Worm (Caenorhabditis elegans) whole organism, late embryonic: ENCODE measurements around the gene old-2.
A peak's percentile ranks its signal among the peaks of the same experiment; 100 is the strongest.

Source experiments
- C38D4.7 ChIP-seq: fragments of 200-800 bp; sonication (Bioruptor generic); optimal IDR thresholded peaks from 2 replicates; lab custom pipeline; 2018; ENCODE audit warnings: mild to moderate bottlenecking, missing genetic modification characterization, moderate library complexity, missing compliant biosample characterization
- K02D7.2 ChIP-seq: sonication (generic microtip); optimal IDR thresholded peaks from 2 replicates; lab custom pipeline; 2017; ENCODE audit warnings: mild to moderate bottlenecking, missing genetic modification characterization, missing compliant biosample characterization
- K09A11.1 ChIP-seq: sonication (generic microtip); optimal IDR thresholded peaks from 2 replicates; lab custom pipeline; 2017; ENCODE audit warnings: antibody characterized with exemption, mild to moderate bottlenecking, missing genetic modification characterization, missing compliant biosample characterization; ENCODE audit not compliant: insufficient read depth
- T23F11.4 ChIP-seq: fragments of 200-800 bp; sonication (Bioruptor generic); optimal IDR thresholded peaks from 2 replicates; lab custom pipeline; 2018; ENCODE audit warnings: mild to moderate bottlenecking, missing genetic modification characterization, missing compliant biosample characterization
- ama-1 ChIP-seq: fragments of 150-350 bp; optimal IDR thresholded peaks from 2 replicates; lab custom pipeline; 2014
- ceh-18 ChIP-seq: sonication (generic microtip); optimal IDR thresholded peaks from 2 replicates; lab custom pipeline; 2016; ENCODE audit warnings: missing genetic modification characterization, missing compliant biosample characterization
- ceh-19 ChIP-seq: fragments of 200-800 bp; sonication (Bioruptor generic); optimal IDR thresholded peaks from 2 replicates; lab custom pipeline; 2018; ENCODE audit warnings: mild to moderate bottlenecking, missing genetic modification characterization, missing compliant biosample characterization
- ceh-22 ChIP-seq: sonication (generic microtip); optimal IDR thresholded peaks from 2 replicates; lab custom pipeline; 2017; ENCODE audit warnings: missing biosample characterization, missing genetic modification characterization
- ceh-24 ChIP-seq: sonication (generic microtip); optimal IDR thresholded peaks from 2 replicates; lab custom pipeline; 2016; ENCODE audit warnings: mild to moderate bottlenecking, missing genetic modification characterization, missing compliant biosample characterization
- ceh-34 ChIP-seq: sonication (generic microtip); optimal IDR thresholded peaks from 2 replicates; lab custom pipeline; 2016; ENCODE audit warnings: mild to moderate bottlenecking, missing genetic modification characterization, missing compliant biosample characterization
- ceh-45 ChIP-seq: fragments of 200-800 bp; sonication (Bioruptor generic); IDR thresholded peaks from 2 replicates; pipeline ENCODE4 v1.3.6; 2022; ENCODE audit warnings: missing genetic modification reagents, missing genetic modification characterization, missing compliant biosample characterization
- ceh-48 ChIP-seq: sonication (generic microtip); optimal IDR thresholded peaks from 2 replicates; lab custom pipeline; 2016; ENCODE audit warnings: missing genetic modification characterization, inconsistent platforms, missing compliant biosample characterization
- ceh-9 ChIP-seq: sonication (generic microtip); optimal IDR thresholded peaks from 2 replicates; lab custom pipeline; 2016; ENCODE audit warnings: mild to moderate bottlenecking, missing genetic modification characterization, inconsistent platforms, missing compliant biosample characterization
- che-1 ChIP-seq: sonication (generic microtip); optimal IDR thresholded peaks from 2 replicates; lab custom pipeline; 2016; ENCODE audit warnings: mild to moderate bottlenecking, missing genetic modification characterization, missing compliant biosample characterization
- elt-2 ChIP-seq: sonication (generic microtip); optimal IDR thresholded peaks from 2 replicates; lab custom pipeline; 2016; ENCODE audit warnings: missing genetic modification reagents, missing genetic modification characterization, missing compliant biosample characterization
- ets-4 ChIP-seq: sonication (generic microtip); optimal IDR thresholded peaks from 2 replicates; lab custom pipeline; 2016; ENCODE audit warnings: missing genetic modification characterization, missing compliant biosample characterization
- fkh-10 ChIP-seq: fragments of 150-350 bp; optimal IDR thresholded peaks from 2 replicates; lab custom pipeline; 2014; ENCODE audit warnings: missing biosample characterization, missing genetic modification reagents, missing genetic modification characterization
- fkh-6 ChIP-seq: sonication (generic microtip); optimal IDR thresholded peaks from 2 replicates; lab custom pipeline; 2016; ENCODE audit warnings: missing genetic modification characterization, missing compliant biosample characterization
- hlh-6 ChIP-seq: sonication (generic microtip); optimal IDR thresholded peaks from 2 replicates; lab custom pipeline; 2016; ENCODE audit warnings: missing genotype, missing genetic modification characterization, missing compliant biosample characterization
- lim-6 ChIP-seq: sonication (generic microtip); optimal IDR thresholded peaks from 2 replicates; lab custom pipeline; 2016; ENCODE audit warnings: missing genetic modification characterization, missing compliant biosample characterization
- lin-11 ChIP-seq: fragments of 200-800 bp; sonication (Bioruptor generic); optimal IDR thresholded peaks from 2 replicates; lab custom pipeline; 2018; ENCODE audit warnings: mild to moderate bottlenecking, missing genetic modification characterization, missing compliant biosample characterization
- mec-3 ChIP-seq: sonication (generic microtip); optimal IDR thresholded peaks from 2 replicates; lab custom pipeline; 2016; ENCODE audit warnings: borderline replicate concordance, missing genetic modification characterization, missing compliant biosample characterization
- nfya-1 ChIP-seq: sonication (generic microtip); optimal IDR thresholded peaks from 2 replicates; lab custom pipeline; 2017; ENCODE audit warnings: missing genetic modification characterization, mild to moderate bottlenecking, missing compliant biosample characterization, antibody characterized with exemption, moderate library complexity
- pha-4 ChIP-seq: fragments of 150-350 bp; optimal IDR thresholded peaks from 2 replicates; lab custom pipeline; 2018; ENCODE audit warnings: missing biosample characterization, missing genetic modification reagents, missing genetic modification characterization
- pros-1 ChIP-seq: fragments of 150-350 bp; optimal IDR thresholded peaks from 2 replicates; lab custom pipeline; 2014; ENCODE audit warnings: missing biosample characterization, missing genetic modification reagents, missing genetic modification characterization
- sox-2 ChIP-seq: fragments of 200-800 bp; sonication (Bioruptor generic); IDR thresholded peaks from 2 replicates; pipeline ENCODE4 v1.3.6; 2022; ENCODE audit warnings: missing genetic modification reagents, missing genetic modification characterization, missing compliant biosample characterization
- syd-9 ChIP-seq: sonication (generic microtip); optimal IDR thresholded peaks from 2 replicates; lab custom pipeline; 2016; ENCODE audit warnings: mild to moderate bottlenecking, missing genetic modification characterization, moderate library complexity, missing compliant biosample characterization
- unc-3 ChIP-seq, 2 experiments: fragments of 200-800 bp in 1 of 2; sonication (Bioruptor generic) in 1 of 2; sonication (generic microtip) in 1 of 2; conservative IDR thresholded peaks in 1 of 2; optimal IDR thresholded peaks in 1 of 2; 2 replicates each; pipeline versions ENCODE4 v1.3.6 to Lab custom; 2016 to 2022; ENCODE audit warnings: missing compliant biosample characterization in 2 of 2, missing genetic modification characterization in 2 of 2, missing genetic modification reagents in 1 of 2
- unc-42 ChIP-seq: sonication (generic microtip); optimal IDR thresholded peaks from 2 replicates; lab custom pipeline; 2016; ENCODE audit warnings: missing genotype, missing genetic modification characterization, missing compliant biosample characterization
- unc-86 ChIP-seq: sonication (generic microtip); optimal IDR thresholded peaks from 2 replicates; lab custom pipeline; 2016; ENCODE audit warnings: missing genetic modification characterization, missing compliant biosample characterization
- zip-5 ChIP-seq: sonication (generic microtip); optimal IDR thresholded peaks from 2 replicates; lab custom pipeline; 2016; ENCODE audit warnings: missing genetic modification characterization, missing compliant biosample characterization

Gene old-2

DNA sequence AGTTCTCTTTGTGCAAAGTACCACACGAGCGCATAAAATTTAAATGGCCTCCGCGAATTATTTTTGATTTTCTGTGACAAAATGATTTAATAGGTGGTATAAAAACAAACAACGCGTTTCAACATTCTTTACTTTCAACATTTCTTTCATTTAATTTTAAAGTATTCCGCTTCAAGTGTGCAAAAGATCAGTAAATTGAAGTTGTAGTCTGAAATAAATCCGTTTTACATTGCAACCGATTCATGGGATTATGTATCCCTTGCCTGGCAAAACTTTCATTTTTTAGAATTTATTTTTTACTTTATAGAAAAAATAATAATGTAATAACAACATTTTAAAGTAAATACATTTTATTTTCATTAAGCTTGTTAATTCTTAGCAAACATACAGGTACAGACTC lies 45.0 kb upstream of the old-2 start, which contains the start of gene F26C11.1:
F26C11.1 (plus strand) TSS at position 301 of the 400 bp plus-strand sequence.
- TF ChIP-seq K09A11.1 (tag; lab: Kevin White, UChicago) (no peak), ceh-48 (tag; lab: Kevin White, UChicago) (no peak), syd-9 (tag; lab: Kevin White, UChicago) (no peak)

DNA sequence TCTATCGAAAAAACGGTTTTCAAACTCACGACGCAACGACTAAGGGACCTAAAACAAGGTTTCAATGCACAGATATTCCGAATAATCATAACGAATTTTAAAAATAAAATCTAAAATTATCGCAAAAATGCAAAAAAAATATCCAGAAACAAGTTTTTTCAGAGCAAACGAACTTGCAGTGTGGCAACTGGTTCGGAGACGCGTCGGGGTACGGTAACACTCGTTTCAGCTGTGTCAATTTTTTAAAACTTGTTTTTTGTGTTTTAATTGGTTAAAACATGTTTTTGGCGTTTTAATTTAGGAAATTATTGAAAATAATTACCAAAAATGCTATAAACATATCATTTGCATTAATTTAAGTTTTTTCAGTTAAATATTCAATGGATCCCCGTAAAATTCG lies 43.0 kb upstream of the old-2 start, which contains the start of gene C08H9.16:
C08H9.16 (plus strand) TSS at position 370 of the 400 bp plus-strand sequence.
- TF ChIP-seq nfya-1 (tag; lab: Kevin White, UChicago) = peak; percentile 73
- no peak for TF ChIP-seq lim-6
- peak; percentile 33 for TF ChIP-seq unc-42 (tag; lab: Kevin White, UChicago)

ce11 chrII:9891823-9892222 lies 42.4 kb upstream of the old-2 start:
- TF ChIP-seq ceh-24 (tag; lab: Kevin White, UChicago) = no peak
- peak; percentile 81 for TF ChIP-seq elt-2

DNA sequence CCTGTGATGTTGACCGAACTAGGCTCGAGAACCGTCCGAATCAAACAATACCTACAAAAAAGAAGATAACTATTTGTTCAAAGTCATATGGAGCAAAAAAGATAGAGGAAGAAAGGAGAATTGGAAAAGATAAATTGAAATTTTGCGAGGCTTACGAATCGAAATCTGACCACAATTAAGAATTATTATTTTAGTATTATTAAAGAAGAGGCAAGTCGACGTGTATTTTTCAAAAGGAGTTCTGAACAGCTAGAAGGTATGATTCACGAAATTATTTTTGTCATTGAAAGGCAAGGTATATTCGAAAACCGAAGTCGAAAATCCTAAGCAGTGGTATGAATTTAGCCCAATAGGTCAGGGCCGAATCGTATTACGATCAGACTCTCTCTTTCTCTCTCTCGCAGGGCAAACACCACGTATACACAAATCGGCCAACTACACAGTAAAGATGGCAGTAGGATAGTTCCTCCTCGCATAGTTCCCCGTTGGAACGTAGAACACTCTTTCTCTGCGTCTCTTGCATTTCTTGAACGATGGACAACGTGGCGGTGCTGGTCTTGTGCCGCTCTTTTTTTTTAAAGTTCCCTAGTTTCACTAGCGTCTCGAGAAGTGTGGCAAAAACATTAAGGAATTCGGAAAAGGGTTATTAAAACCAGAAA lies 41.8 kb upstream of the old-2 start, which contains the start of gene vgln-1:
vgln-1 (minus strand) TSS at position 51 of the 659 bp plus-strand sequence.
- TF ChIP-seq ceh-45 (GFP tag; lab: Robert Waterston, UW) (no peak), ceh-9 (no peak), fkh-10 (GFP tag; lab: Kevin White, UChicago) (no peak), C38D4.7 (no peak), sox-2 (GFP tag; lab: Robert Waterston, UW) (no peak), syd-9 (tag; lab: Kevin White, UChicago) (no peak), nfya-1 (tag; lab: Kevin White, UChicago) (no peak), unc-42 (tag; lab: Kevin White, UChicago) (no peak), ceh-22 (tag; lab: Kevin White, UChicago) (no peak), ama-1 (lab: Kevin White, UChicago) (no peak), pros-1 (tag; lab: Kevin White, UChicago) (no peak)

ce11 chrII:9888549-9888948 lies 39.2 kb upstream of the old-2 start:
- TF ChIP-seq ceh-34 (no peak), unc-86 (tag; lab: Kevin White, UChicago) (no peak), ceh-45 (GFP tag; lab: Robert Waterston, UW) (no peak), K02D7.2 (tag; lab: Kevin White, UChicago) (no peak), hlh-6 (tag; lab: Kevin White, UChicago) (no peak), T23F11.4 (GFP tag; lab: Kevin White, UChicago) (no peak), lim-6 (no peak), fkh-6 (tag; lab: Kevin White, UChicago) (no peak), lin-11 (tag; lab: Kevin White, UChicago) (no peak), unc-3 (GFP tag; conservative IDR thresholded peaks at IDR 0.05; lab: Robert Waterston, UW) (no peak), unc-3 (tag; optimal IDR thresholded peaks at IDR 0.05; lab: Kevin White, UChicago) (no peak), C38D4.7 (no peak), pha-4 (tag; lab: Kevin White, UChicago) (no peak), ets-4 (tag; lab: Kevin White, UChicago) (no peak), zip-5 (tag; lab: Kevin White, UChicago) (no peak), ceh-9 (no peak), ceh-18 (tag; lab: Kevin White, UChicago) (no peak), che-1 (tag; lab: Kevin White, UChicago) (no peak), ceh-19 (GFP tag; lab: Kevin White, UChicago) (no peak), mec-3 (tag; lab: Kevin White, UChicago) (no peak), K09A11.1 (tag; lab: Kevin White, UChicago) (no peak)
